Worm (Caenorhabditis elegans) whole organism, L1 larva: ENCODE measurements around the gene pat-3.

Source experiments
- C34B4.2 ChIP-seq: sonication (generic microtip); optimal IDR thresholded peaks from 2 replicates; lab custom pipeline; 2017; ENCODE audit warnings: mild to moderate bottlenecking, missing genetic modification characterization, missing compliant biosample characterization
- F16B12.6 ChIP-seq: fragments of 150-350 bp; optimal IDR thresholded peaks from 2 replicates; lab custom pipeline; 2014; ENCODE audit warnings: missing biosample characterization, missing genetic modification characterization
- alr-1 ChIP-seq: fragments of 200-800 bp; sonication (Bioruptor generic); optimal IDR thresholded peaks from 2 replicates; lab custom pipeline; 2018; ENCODE audit warnings: borderline replicate concordance, mild to moderate bottlenecking, missing genetic modification characterization, missing compliant biosample characterization
- blmp-1 ChIP-seq: fragments of 150-350 bp; optimal IDR thresholded peaks from 2 replicates; lab custom pipeline; 2014; ENCODE audit warnings: missing biosample characterization, missing genetic modification characterization
- ceh-88 ChIP-seq: fragments of 200-800 bp; sonication (Bioruptor generic); IDR thresholded peaks from 2 replicates; pipeline ENCODE4 v1.3.6; 2022; ENCODE audit warnings: missing genetic modification characterization, missing compliant biosample characterization
- ceh-90 ChIP-seq: sonication (generic microtip); optimal IDR thresholded peaks from 2 replicates; lab custom pipeline; 2016; ENCODE audit warnings: missing genetic modification characterization, missing compliant biosample characterization
- ces-1 ChIP-seq: fragments of 150-350 bp; optimal IDR thresholded peaks from 2 replicates; lab custom pipeline; 2014; ENCODE audit warnings: missing biosample characterization, missing genetic modification reagents, missing genetic modification characterization
- dpl-1 ChIP-seq, 3 experiments: fragments of 150-350 bp in 2 of 3; sonication (generic microtip) in 1 of 3; optimal IDR thresholded peaks; 2 replicates each; lab custom pipeline; 2014 to 2017; ENCODE audit warnings: missing biosample characterization in 3 of 3, missing genetic modification characterization in 3 of 3, missing genetic modification reagents in 3 of 3
- dsc-1 ChIP-seq: sonication (generic microtip); optimal IDR thresholded peaks from 2 replicates; lab custom pipeline; 2016; ENCODE audit warnings: mild to moderate bottlenecking, missing genetic modification characterization, missing compliant biosample characterization
- egl-13 ChIP-seq: sonication (generic microtip); optimal IDR thresholded peaks from 2 replicates; lab custom pipeline; 2016; ENCODE audit warnings: missing genotype, missing genetic modification reagents, missing genetic modification characterization, missing compliant biosample characterization
- elt-2 ChIP-seq: sonication (generic microtip); optimal IDR thresholded peaks from 2 replicates; lab custom pipeline; 2016; ENCODE audit warnings: missing genetic modification characterization, mild to moderate bottlenecking, inconsistent platforms, missing compliant biosample characterization, missing genetic modification reagents
- fkh-10 ChIP-seq: sonication (generic microtip); optimal IDR thresholded peaks from 2 replicates; lab custom pipeline; 2017; ENCODE audit warnings: missing biosample characterization, missing genetic modification reagents, missing genetic modification characterization
- fkh-8 ChIP-seq: sonication (generic microtip); optimal IDR thresholded peaks from 2 replicates; lab custom pipeline; 2016; ENCODE audit warnings: mild to moderate bottlenecking, missing genetic modification characterization, missing compliant biosample characterization
- fos-1 ChIP-seq: fragments of 150-350 bp; optimal IDR thresholded peaks from 2 replicates; lab custom pipeline; 2014; ENCODE audit warnings: missing biosample characterization, missing genetic modification characterization
- grh-1 ChIP-seq: fragments of 200-800 bp; sonication (Bioruptor generic); IDR thresholded peaks from 2 replicates; pipeline ENCODE4 v1.3.6; 2022; ENCODE audit warnings: missing genetic modification reagents, missing genetic modification characterization, missing compliant biosample characterization
- hlh-17 ChIP-seq: fragments of 200-800 bp; sonication (Bioruptor generic); optimal IDR thresholded peaks from 2 replicates; lab custom pipeline; 2018; ENCODE audit warnings: missing genetic modification characterization, mild to moderate bottlenecking, missing compliant biosample characterization, moderate library complexity, borderline replicate concordance
- hlh-4 ChIP-seq: sonication (generic microtip); optimal IDR thresholded peaks from 2 replicates; lab custom pipeline; 2016; ENCODE audit warnings: mild to moderate bottlenecking, missing genetic modification characterization, missing compliant biosample characterization
- hpl-2 ChIP-seq: fragments of 150-350 bp; optimal IDR thresholded peaks from 2 replicates; lab custom pipeline; 2014; ENCODE audit warnings: missing biosample characterization, missing genetic modification reagents, missing genetic modification characterization
- isw-1 ChIP-seq: fragments of 200-800 bp; sonication (Bioruptor generic); IDR thresholded peaks from 2 replicates; pipeline ENCODE4 v1.3.6; 2022; ENCODE audit warnings: missing genetic modification characterization, missing compliant biosample characterization
- lin-13 ChIP-seq: fragments of 150-350 bp; optimal IDR thresholded peaks from 2 replicates; lab custom pipeline; 2014; ENCODE audit warnings: missing biosample characterization, missing genetic modification reagents, missing genetic modification characterization
- lin-14 ChIP-seq: fragments of 200-800 bp; sonication (Bioruptor generic); optimal IDR thresholded peaks from 2 replicates; lab custom pipeline; 2018; ENCODE audit warnings: mild to moderate bottlenecking, missing genetic modification characterization, moderate library complexity, missing compliant biosample characterization
- lin-15B ChIP-seq: fragments of 150-350 bp; sonication (generic microtip); optimal IDR thresholded peaks from 3 replicates; lab custom pipeline; 2014; ENCODE audit warnings: missing biosample characterization, missing genetic modification characterization
- lin-39 ChIP-seq: fragments of 150-350 bp; optimal IDR thresholded peaks from 2 replicates; lab custom pipeline; 2014; ENCODE audit warnings: missing biosample characterization, missing genetic modification reagents, missing genetic modification characterization
- lir-3 ChIP-seq: sonication (generic microtip); optimal IDR thresholded peaks from 2 replicates; lab custom pipeline; 2016; ENCODE audit warnings: mild to moderate bottlenecking, missing genetic modification characterization, moderate library complexity, missing compliant biosample characterization; ENCODE audit not compliant: poor library complexity
- mdl-1 ChIP-seq, 2 experiments: fragments of 150-350 bp; optimal IDR thresholded peaks; 2 replicates each; lab custom pipeline; 2014 to 2017; ENCODE audit warnings: missing biosample characterization in 2 of 2, missing genetic modification characterization in 2 of 2, inconsistent platforms in 1 of 2
- mef-2 ChIP-seq: fragments of 150-350 bp; optimal IDR thresholded peaks from 2 replicates; lab custom pipeline; 2014; ENCODE audit warnings: missing biosample characterization, missing genetic modification characterization
- nhr-11 ChIP-seq: fragments of 150-350 bp; optimal IDR thresholded peaks from 2 replicates; lab custom pipeline; 2014; ENCODE audit warnings: missing biosample characterization, missing genetic modification characterization
- nhr-20 ChIP-seq: sonication (generic microtip); optimal IDR thresholded peaks from 2 replicates; lab custom pipeline; 2016; ENCODE audit warnings: mild to moderate bottlenecking, missing genetic modification characterization, missing compliant biosample characterization
- nhr-28 ChIP-seq: fragments of 150-350 bp; optimal IDR thresholded peaks from 2 replicates; lab custom pipeline; 2014; ENCODE audit warnings: missing biosample characterization, missing genetic modification characterization
- nhr-47 ChIP-seq: sonication (generic microtip); optimal IDR thresholded peaks from 2 replicates; lab custom pipeline; 2016; ENCODE audit warnings: mild to moderate bottlenecking, missing genetic modification characterization, moderate library complexity, missing compliant biosample characterization
- nhr-71 ChIP-seq: sonication (generic microtip); optimal IDR thresholded peaks from 2 replicates; lab custom pipeline; 2016; ENCODE audit warnings: mild to moderate bottlenecking, missing genetic modification characterization, moderate library complexity, missing compliant biosample characterization
- nhr-76 ChIP-seq: sonication (generic microtip); optimal IDR thresholded peaks from 2 replicates; lab custom pipeline; 2017; ENCODE audit warnings: missing biosample characterization, missing genetic modification characterization
- pqm-1 ChIP-seq: sonication (generic microtip); optimal IDR thresholded peaks from 3 replicates; lab custom pipeline; 2017; ENCODE audit warnings: missing biosample characterization, missing genetic modification characterization
- rnt-1 ChIP-seq: sonication (generic microtip); optimal IDR thresholded peaks from 2 replicates; lab custom pipeline; 2016; ENCODE audit warnings: mild to moderate bottlenecking, missing genetic modification characterization, moderate library complexity, missing compliant biosample characterization
- snu-23 ChIP-seq: sonication (generic microtip); optimal IDR thresholded peaks from 2 replicates; lab custom pipeline; 2016; ENCODE audit warnings: missing genetic modification characterization, missing compliant biosample characterization
- sox-4 ChIP-seq: sonication (generic microtip); optimal IDR thresholded peaks from 2 replicates; lab custom pipeline; 2016; ENCODE audit warnings: missing genetic modification characterization, missing compliant biosample characterization
- sptf-1 ChIP-seq: fragments of 150-350 bp; optimal IDR thresholded peaks from 2 replicates; lab custom pipeline; 2014; ENCODE audit warnings: missing biosample characterization, missing genetic modification characterization
- sup-37 ChIP-seq: fragments of 200-800 bp; sonication (Bioruptor generic); optimal IDR thresholded peaks from 2 replicates; lab custom pipeline; 2018; ENCODE audit warnings: mild to moderate bottlenecking, missing genetic modification characterization, missing compliant biosample characterization
- tbx-2 ChIP-seq: sonication (generic microtip); optimal IDR thresholded peaks from 2 replicates; lab custom pipeline; 2016; ENCODE audit warnings: missing genetic modification characterization, missing compliant biosample characterization
- tlp-1 ChIP-seq: fragments of 150-350 bp; optimal IDR thresholded peaks from 2 replicates; lab custom pipeline; 2014; ENCODE audit warnings: missing biosample characterization, missing genetic modification characterization
- unc-130 ChIP-seq: fragments of 150-350 bp; optimal IDR thresholded peaks from 2 replicates; lab custom pipeline; 2017; ENCODE audit warnings: missing biosample characterization, missing genetic modification characterization, inconsistent platforms
- unc-30 ChIP-seq: sonication (generic microtip); optimal IDR thresholded peaks from 2 replicates; lab custom pipeline; 2017; ENCODE audit warnings: missing biosample characterization, missing genetic modification characterization
- unc-86 ChIP-seq: sonication (generic microtip); optimal IDR thresholded peaks from 2 replicates; lab custom pipeline; 2016; ENCODE audit warnings: missing genetic modification characterization, missing compliant biosample characterization
- unc-98 ChIP-seq: fragments of 200-800 bp; sonication (Bioruptor generic); IDR thresholded peaks from 2 replicates; pipeline ENCODE4 v1.3.6; 2022; ENCODE audit warnings: missing genetic modification characterization, missing compliant biosample characterization
- xbp-1 ChIP-seq: sonication (generic microtip); optimal IDR thresholded peaks from 2 replicates; lab custom pipeline; 2016; ENCODE audit warnings: missing genetic modification characterization, missing compliant biosample characterization
- zag-1 ChIP-seq: fragments of 150-350 bp; optimal IDR thresholded peaks from 2 replicates; lab custom pipeline; 2014; ENCODE audit warnings: missing biosample characterization, missing genetic modification characterization
- ztf-11 ChIP-seq, 2 experiments: sonication (generic microtip); optimal IDR thresholded peaks; 2 replicates each; lab custom pipeline; 2016 to 2017; ENCODE audit warnings: missing genetic modification characterization in 2 of 2, missing biosample characterization in 1 of 2, missing compliant biosample characterization in 1 of 2

pat-3 gene

DNA sequence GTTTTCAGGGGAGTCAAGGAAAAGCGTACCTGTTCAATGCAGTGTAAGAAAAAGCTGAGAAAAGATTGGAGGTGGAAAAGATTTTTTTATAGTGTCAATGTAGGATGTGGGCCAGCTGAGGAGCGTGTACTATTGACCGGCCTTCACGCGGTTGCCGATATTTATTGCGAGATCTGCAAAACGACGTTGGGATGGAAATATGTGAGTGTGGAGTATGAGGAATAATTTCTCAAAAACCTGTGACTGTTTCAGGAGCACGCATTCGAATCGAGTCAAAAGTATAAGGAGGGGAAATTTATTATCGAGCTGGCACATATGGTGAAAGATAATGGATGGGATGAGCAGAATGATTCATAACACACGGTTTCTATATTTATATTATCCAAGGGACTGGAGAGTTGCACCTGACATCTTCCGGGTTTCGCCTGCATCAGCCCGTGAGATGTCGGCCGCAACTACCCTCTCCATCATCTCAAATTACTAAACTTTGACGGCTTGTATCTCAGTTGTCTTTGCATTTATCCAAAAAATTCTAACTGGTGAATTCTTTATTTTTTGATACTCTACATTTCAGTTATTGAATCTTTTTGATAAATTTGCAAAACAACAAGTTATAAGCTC lies 43.3 kb upstream of the pat-3 start (continued):
- TF ChIP-seq unc-130 (tag; lab: Kevin White, UChicago) (no peak), unc-98 (no peak), nhr-76 (tag; lab: Kevin White, UChicago) (no peak), nhr-71 (tag; lab: Kevin White, UChicago) (no peak), lin-14 (GFP tag; lab: Kevin White, UChicago) (no peak), tbx-2 (peak; percentile 6), xbp-1 (no peak), alr-1 (no peak), pqm-1 (no peak), hlh-4 (tag; lab: Kevin White, UChicago) (no peak), snu-23 (GFP tag; lab: Kevin White, UChicago) (no peak), rnt-1 (tag; lab: Kevin White, UChicago) (no peak), nhr-28 (tag; lab: Kevin White, UChicago) (no peak), fkh-10 (GFP tag; lab: Kevin White, UChicago) (no peak), lin-13 (GFP tag; lab: Kevin White, UChicago) (peak; percentile 41)

DNA sequence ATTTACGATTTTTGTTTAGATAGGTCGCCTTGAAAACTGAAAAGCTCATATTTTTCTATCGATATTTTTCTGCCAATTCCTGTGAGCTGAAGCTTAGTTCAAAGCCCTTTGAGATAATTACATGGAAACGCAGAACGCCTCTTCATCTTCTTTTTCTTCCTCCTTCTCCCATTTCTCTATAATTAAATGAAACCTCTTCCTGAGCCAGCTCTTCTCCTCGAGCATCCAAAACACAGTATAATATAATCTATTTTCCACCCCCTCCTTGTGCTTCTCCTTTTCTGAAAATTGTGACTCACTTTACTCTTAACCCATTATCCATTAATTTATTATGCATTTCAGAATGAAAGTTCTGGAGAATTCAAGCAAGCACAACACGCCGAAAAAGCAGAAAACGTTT lies 42.3 kb upstream of the pat-3 start, which contains the start of gene F37A8.5:
TSS of gene F37A8.5 (plus strand) at position 332 of the 400 bp plus-strand sequence.
- TF ChIP-seq nhr-71 (tag; lab: Kevin White, UChicago) (peak; percentile 15), dpl-1 (GFP tag; optimal IDR thresholded peaks at IDR 0.05; lab: Kevin White, UChicago) (no peak)
- TF ChIP-seq, all 84 proteins: peak for 1

DNA sequence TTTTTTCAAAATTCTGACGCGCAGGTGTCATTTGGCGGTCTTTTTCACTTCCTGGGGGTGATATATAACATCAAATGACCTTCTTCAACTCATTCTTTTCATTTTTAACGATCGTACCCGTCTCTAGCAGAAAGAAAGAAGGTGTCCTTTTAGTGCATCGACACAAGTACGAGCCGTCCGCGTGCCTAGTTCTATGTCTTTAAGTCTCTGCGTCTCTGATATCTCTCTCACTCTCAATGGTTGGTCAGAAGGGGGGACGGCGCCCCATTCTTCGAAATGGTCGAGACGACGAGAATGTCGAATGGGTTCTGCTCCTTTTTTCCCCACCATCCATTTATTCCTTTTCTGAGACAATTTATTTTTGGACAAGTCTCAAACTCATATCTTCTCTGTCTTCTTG lies 41.7 kb upstream of the pat-3 start:
- no peak for TF ChIP-seq mef-2
- no peak for TF ChIP-seq nhr-20
- no peak for TF ChIP-seq tbx-2
- TF ChIP-seq tlp-1, result no peak
- TF ChIP-seq pqm-1, result no peak
- peak; percentile 26 for TF ChIP-seq snu-23 (GFP tag; lab: Kevin White, UChicago)
- peak; percentile 65 for TF ChIP-seq nhr-71 (tag; lab: Kevin White, UChicago)
- no peak for TF ChIP-seq ceh-88
- TF ChIP-seq unc-86 (tag; lab: Kevin White, UChicago), result peak; percentile 59
- no peak for TF ChIP-seq zag-1 (tag; lab: Kevin White, UChicago)
- TF ChIP-seq blmp-1 (tag; lab: Kevin White, UChicago), result peak; percentile 2
- no peak for TF ChIP-seq lir-3 (tag; lab: Kevin White, UChicago)
- peak in 1 of 2 experiments; percentile 24 for TF ChIP-seq mdl-1 (tag; optimal IDR thresholded peaks at IDR 0.05; lab: Kevin White, UChicago)
- TF ChIP-seq elt-2 (tag; lab: Kevin White, UChicago), result no peak
- TF ChIP-seq unc-130 (tag; lab: Kevin White, UChicago), result no peak
- TF ChIP-seq nhr-76 (tag; lab: Kevin White, UChicago), result no peak
- TF ChIP-seq lin-15B, result no peak
- no peak for TF ChIP-seq sox-4 (tag; lab: Kevin White, UChicago)
- peak; percentile 32 for TF ChIP-seq nhr-47 (tag; lab: Kevin White, UChicago)
- TF ChIP-seq unc-98, result no peak
- no peak for TF ChIP-seq fos-1
- TF ChIP-seq hlh-17 (GFP tag; lab: Kevin White, UChicago), result no peak
- no peak for TF ChIP-seq sup-37 (GFP tag; lab: Kevin White, UChicago)
- TF ChIP-seq isw-1, result no peak
- peak; percentile 18 for TF ChIP-seq dsc-1 (tag; lab: Kevin White, UChicago)
- TF ChIP-seq lin-14 (GFP tag; lab: Kevin White, UChicago), result peak; percentile 80
- no peak for TF ChIP-seq ztf-11 (tag; optimal IDR thresholded peaks at IDR 0.05; lab: Kevin White, UChicago)
- no peak for TF ChIP-seq ces-1 (GFP tag; lab: Kevin White, UChicago)
- TF ChIP-seq grh-1 (GFP tag; lab: Robert Waterston, UW), result no peak
- TF ChIP-seq lin-39 (tag; lab: Kevin White, UChicago), result no peak
- TF ChIP-seq C34B4.2, result no peak
- TF ChIP-seq fkh-8, result peak; percentile 47
- no peak for TF ChIP-seq egl-13 (tag; lab: Kevin White, UChicago)
- no peak for TF ChIP-seq nhr-11 (tag; lab: Kevin White, UChicago)
- TF ChIP-seq xbp-1, result no peak
- no peak for TF ChIP-seq unc-30 (tag; lab: Kevin White, UChicago)
- TF ChIP-seq sptf-1 (tag; lab: Kevin White, UChicago), result no peak
- TF ChIP-seq ceh-90 (tag; lab: Kevin White, UChicago), result no peak
- no peak for TF ChIP-seq lin-13 (GFP tag; lab: Kevin White, UChicago)
- TF ChIP-seq F16B12.6, result no peak
- TF ChIP-seq hpl-2 (GFP tag; lab: Kevin White, UChicago), result no peak
